Worm (Caenorhabditis elegans): ENCODE measurements around the gene F58F12.12.

DNA sequence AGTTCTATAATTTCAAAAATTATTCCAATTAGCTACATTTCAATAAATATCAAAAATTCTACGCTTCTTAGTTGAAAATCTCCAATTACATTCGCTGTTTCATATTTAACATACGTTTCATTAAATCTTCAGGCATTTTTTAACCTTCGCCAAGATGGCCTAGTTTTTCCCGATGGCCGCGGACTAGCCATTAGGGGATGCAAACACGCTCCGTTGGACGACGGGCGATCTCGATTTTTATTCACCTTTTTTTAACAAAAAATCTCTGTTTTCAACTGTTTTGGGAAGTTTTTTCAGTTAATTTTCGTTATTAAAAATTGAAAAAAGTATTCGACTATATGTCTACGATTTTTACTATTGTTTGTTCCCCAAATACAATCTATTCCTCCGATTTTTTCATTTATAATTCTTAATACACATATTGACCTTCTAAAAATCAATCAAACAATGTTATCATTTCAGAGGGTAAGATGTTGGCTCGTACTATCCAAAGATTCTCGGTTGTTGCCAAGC lies 2.3 kb downstream of the F58F12.12 start, which contains the start of gene F58F12.1:
- TF ChIP-seq elt-1 (tag; optimal IDR thresholded peaks at IDR 0.05; ENCODE audit: borderline replicate concordance, insufficient read depth) = no peak
- TF ChIP-seq blmp-1 (tag; optimal IDR thresholded peaks at IDR 0.05) = no peak
- TF ChIP-seq lin-13 (tag; optimal IDR thresholded peaks at IDR 0.05) = peak; percentile 38
- peak; percentile 47 for TF ChIP-seq lsy-2 (tag; optimal IDR thresholded peaks at IDR 0.05)
- peak; percentile 66 for TF ChIP-seq mep-1 (tag; optimal IDR thresholded peaks at IDR 0.05)
- TF ChIP-seq hlh-1 (tag; optimal IDR thresholded peaks at IDR 0.05) = no peak
- no peak for TF ChIP-seq unc-62 (GFP tag; optimal IDR thresholded peaks at IDR 0.05)
- peak; percentile 43 for TF ChIP-seq nhr-237 (tag; optimal IDR thresholded peaks at IDR 0.05)
